Fruit fly (Drosophila melanogaster): ENCODE measurements around the gene CG34140.
A peak's percentile ranks its signal among the peaks of the same experiment; 100 is the strongest.

The CG34140 gene

dm6 chr3L:177938-178337, 6.3 kb downstream of the CG34140 start (continued):
- TF ChIP-seq CG18262 (tag; optimal IDR thresholded peaks at IDR 0.05): no peak
- no peak for TF ChIP-seq trem (tag; optimal IDR thresholded peaks at IDR 0.05)
- TF ChIP-seq CG17328 (GFP tag; IDR thresholded peaks at IDR 0.05): no peak
- TF ChIP-seq Sox100B (GFP tag; optimal IDR thresholded peaks at IDR 0.05): no peak
- TF ChIP-seq BEAF-32 (GFP tag; optimal IDR thresholded peaks at IDR 0.05): peak; percentile 40

- no peak for TF ChIP-seq CG8290 (GFP tag; optimal IDR thresholded peaks at IDR 0.05)
- TF ChIP-seq CG8290 (tag; optimal IDR thresholded peaks at IDR 0.05): no peak
- TF ChIP-seq hb (GFP tag; IDR thresholded peaks at IDR 0.05; ENCODE audit: partially characterized antibody): no peak
- peak; percentile 22 for TF ChIP-seq CG15514 (GFP tag; optimal IDR thresholded peaks at IDR 0.05)
- TF ChIP-seq CG14710 (tag; optimal IDR thresholded peaks at IDR 0.05): peak; percentile 29
- TF ChIP-seq CG6254 (GFP tag; optimal IDR thresholded peaks at IDR 0.05): peak; percentile 67
- TF ChIP-seq sd (tag; optimal IDR thresholded peaks at IDR 0.05): peak; percentile 80
- peak; percentile 3 for TF ChIP-seq Fer1 (GFP tag; optimal IDR thresholded peaks at IDR 0.05)
- no peak for TF ChIP-seq Asciz (GFP tag; optimal IDR thresholded peaks at IDR 0.05)
- TF ChIP-seq Opbp (GFP tag; IDR thresholded peaks at IDR 0.05; ENCODE audit: partially characterized antibody): no peak
- TF ChIP-seq bab2 (GFP tag; optimal IDR thresholded peaks at IDR 0.05): no peak
- peak; percentile 35 for TF ChIP-seq CG12659 (GFP tag; optimal IDR thresholded peaks at IDR 0.05)
- peak; percentile 33 for TF ChIP-seq CrebB (tag; optimal IDR thresholded peaks at IDR 0.05)
- TF ChIP-seq CG7987 (GFP tag; optimal IDR thresholded peaks at IDR 0.05): no peak
- TF ChIP-seq HmgZ (tag; optimal IDR thresholded peaks at IDR 0.05): peak; percentile 18
- peak; percentile 72 for TF ChIP-seq gfzf (GFP tag; optimal IDR thresholded peaks at IDR 0.05)
- no peak for TF ChIP-seq CkIIα-i1 (GFP tag; IDR thresholded peaks at IDR 0.05)
- no peak for TF ChIP-seq NfI (GFP tag; optimal IDR thresholded peaks at IDR 0.05)
- TF ChIP-seq CG11560 (tag; IDR thresholded peaks at IDR 0.05): no peak
- no peak for TF ChIP-seq CG2712 (tag; optimal IDR thresholded peaks at IDR 0.05)
- no peak for TF ChIP-seq fu2 (GFP tag; optimal IDR thresholded peaks at IDR 0.05)
- TF ChIP-seq vvl (GFP tag; IDR thresholded peaks at IDR 0.05): peak; percentile 33; the same call in 1 of the 2 replicates
- peak; percentile 79 for TF ChIP-seq CG3995 (GFP tag; optimal IDR thresholded peaks at IDR 0.05)
- peak; percentile 22 for TF ChIP-seq CG3281 (GFP tag; optimal IDR thresholded peaks at IDR 0.05)
- peak; percentile 57 for TF ChIP-seq CG9797 (GFP tag; optimal IDR thresholded peaks at IDR 0.05)
- TF ChIP-seq ftz-f1 (GFP tag; optimal IDR thresholded peaks at IDR 0.05): no peak
- TF ChIP-seq Lhr (GFP tag; optimal IDR thresholded peaks at IDR 0.05): peak; percentile 72
- TF ChIP-seq Dip3 (GFP tag; optimal IDR thresholded peaks at IDR 0.05): no peak
- TF ChIP-seq CG4328 (GFP tag; optimal IDR thresholded peaks at IDR 0.05): no peak
- no peak for TF ChIP-seq ind (GFP tag; optimal IDR thresholded peaks at IDR 0.05)
- peak in 1 of 3 experiments; percentile 23 for TF ChIP-seq lola (GFP tag; optimal IDR thresholded peaks at IDR 0.05)
- peak; percentile 78 for TF ChIP-seq MBD-R2 (GFP tag; IDR thresholded peaks at IDR 0.05)
- TF ChIP-seq Ada2b (GFP tag; IDR thresholded peaks at IDR 0.05): no peak
- peak; percentile 57 for TF ChIP-seq sens (GFP tag)
- TF ChIP-seq Ets97D (GFP tag; optimal IDR thresholded peaks at IDR 0.05): peak; percentile 43
- TF ChIP-seq CG13287 (GFP tag; IDR thresholded peaks at IDR 0.05; ENCODE audit: partially characterized antibody): peak; percentile 59
- peak; percentile 80 for TF ChIP-seq CG1603 (tag; optimal IDR thresholded peaks at IDR 0.05)
- TF ChIP-seq CG10147 (GFP tag; optimal IDR thresholded peaks at IDR 0.05): peak; percentile 14
- no peak for TF ChIP-seq HHEX (GFP tag; optimal IDR thresholded peaks at IDR 0.05)
- TF ChIP-seq CG4617 (GFP tag; optimal IDR thresholded peaks at IDR 0.05; ENCODE audit: borderline replicate concordance): peak; percentile 6
- TF ChIP-seq CG18011 (GFP tag; optimal IDR thresholded peaks at IDR 0.05): peak; percentile 25
- TF ChIP-seq CG12219 (GFP tag; optimal IDR thresholded peaks at IDR 0.05): no peak
- TF ChIP-seq Hr3 (GFP tag; optimal IDR thresholded peaks at IDR 0.05): no peak
- no peak for TF ChIP-seq sna (GFP tag; IDR thresholded peaks at IDR 0.05; ENCODE audit: partially characterized antibody)
Measured at dm6 chr3L:175949-176348, 8.3 kb downstream of the CG34140 start, which contains the start of gene CG7049. Gene CG7049, minus strand, starts transcription at chr3L:176228.

Data from whole organism, embryonic.